Fruit fly (Drosophila melanogaster) ovary, adult (tissue): ENCODE data around the gene Larp4B.

Experiments used
- CG17801 ChIP-seq: fragments of 200-800 bp; optimal IDR thresholded peaks from 2 replicates; lab custom pipeline; 2019; ENCODE audit warnings: missing biosample characterization, mild to moderate bottlenecking, missing genetic modification characterization, moderate library complexity; ENCODE audit not compliant: partially characterized antibody

Larp4B gene

dm6 chr3L:3224740-3225719 is at the start of gene Larp4B:
Larp4B (plus strand) TSS chr3L:3224838.
- no peak for TF ChIP-seq CG17801 (GFP tag; lab: Kevin White, UChicago)

dm6 chr3L:3177872-3178271 is 46.8 kb upstream of the Larp4B start:
- TF ChIP-seq CG17801 (GFP tag; lab: Kevin White, UChicago), result no peak

dm6 chr3L:3178530-3179096 is 46.0 kb upstream of the Larp4B start, which contains the start of the genes MnM and Girdin:
MnM (minus strand) TSS chr3L:3178580.
Girdin (plus strand) TSS chr3L:3178930.
- TF ChIP-seq CG17801 (GFP tag; lab: Kevin White, UChicago), result no peak

- TF ChIP-seq CG17801 (GFP tag; lab: Kevin White, UChicago), result peak; percentile 92
Measured at dm6 chr3L:3179474-3179873, 45.2 kb upstream of the Larp4B start.

- TF ChIP-seq CG17801 (GFP tag; lab: Kevin White, UChicago), result no peak
Measured at dm6 chr3L:3184104-3184503, 40.5 kb upstream of the Larp4B start, which contains the start of gene CG42494. CG42494 (plus strand) TSS chr3L:3184404.

- no peak for TF ChIP-seq CG17801 (GFP tag; lab: Kevin White, UChicago)
Measured at dm6 chr3L:3186364-3186763, 38.3 kb upstream of the Larp4B start, which contains the start of gene CG32284. CG32284 (plus strand) TSS chr3L:3186664.

- TF ChIP-seq CG17801 (GFP tag; lab: Kevin White, UChicago), result no peak
Measured at dm6 chr3L:3187263-3187662, 37.4 kb upstream of the Larp4B start, which contains the start of gene CG14957. CG14957 (plus strand) TSS chr3L:3187563.

- no peak for TF ChIP-seq CG17801 (GFP tag; lab: Kevin White, UChicago)
Measured at dm6 chr3L:3189647-3190046, 35.0 kb upstream of the Larp4B start, which contains the start of the genes CG42525 and CG14958. CG42525 (minus strand) TSS chr3L:3189747. CG14958 (plus strand) TSS chr3L:3189978.

- no peak for TF ChIP-seq CG17801 (GFP tag; lab: Kevin White, UChicago)
Measured at dm6 chr3L:3192333-3192894, 32.2 kb upstream of the Larp4B start, which contains the start of gene CG14965. CG14965 (minus strand) TSS chr3L:3192491.

dm6 chr3L:3192912-3193311 is 31.7 kb upstream of the Larp4B start, which contains the start of gene Hsp83:
Hsp83 (plus strand) TSS chr3L:3192969.
- peak; percentile 98 for TF ChIP-seq CG17801 (GFP tag; lab: Kevin White, UChicago)

- TF ChIP-seq CG17801 (GFP tag; lab: Kevin White, UChicago), result peak; percentile 86
Measured at dm6 chr3L:3194059-3194458, 30.6 kb upstream of the Larp4B start.

- TF ChIP-seq CG17801 (GFP tag; lab: Kevin White, UChicago), result peak; percentile 58
Measured at dm6 chr3L:3197464-3197863, 27.2 kb upstream of the Larp4B start, which contains the start of gene CG14966. CG14966 (minus strand) TSS chr3L:3197631.

- TF ChIP-seq CG17801 (GFP tag; lab: Kevin White, UChicago), result peak; percentile 89
Measured at dm6 chr3L:3198447-3199402, 25.9 kb upstream of the Larp4B start, which contains the start of the genes CG32276 and gry. CG32276 (minus strand) TSS chr3L:3199047. gry (plus strand) TSS chr3L:3199090.
